Fruit fly (Drosophila melanogaster) whole organism, embryonic: Measurements from ENCODE around the gene tHMG1.

Experiments used
- C15 ChIP-seq: fragments of 200-800 bp; sonication (Bioruptor generic); IDR thresholded peaks from 3 replicates; pipeline ENCODE4 v1.3.6; 2022; ENCODE audit warnings: missing biosample characterization, missing genetic modification characterization
- CG10274 ChIP-seq: fragments of 200-800 bp; sonication (Bioruptor generic); optimal IDR thresholded peaks from 3 replicates; lab custom pipeline; 2017; ENCODE audit warnings: missing biosample characterization, mild to moderate bottlenecking, missing genetic modification characterization
- CG10462 ChIP-seq: fragments of 200-800 bp; sonication (Bioruptor generic); optimal IDR thresholded peaks from 2 replicates; lab custom pipeline; 2016; ENCODE audit warnings: missing biosample characterization, missing genetic modification characterization
- CG10979 ChIP-seq: fragments of 200-800 bp; sonication (Bioruptor generic); optimal IDR thresholded peaks from 2 replicates; lab custom pipeline; 2018; ENCODE audit warnings: missing biosample characterization, mild to moderate bottlenecking, missing genetic modification characterization, moderate library complexity
- CG11456 ChIP-seq: fragments of 200-800 bp; sonication (Bioruptor generic); IDR thresholded peaks from 3 replicates; pipeline ENCODE4 v1.3.6; 2022; ENCODE audit warnings: missing biosample characterization, missing genetic modification characterization
- CG11696 ChIP-seq: fragments of 200-800 bp; sonication (Bioruptor generic); IDR thresholded peaks from 2 replicates; pipeline ENCODE4 v1.3.6; 2022; ENCODE audit warnings: missing biosample characterization, missing genetic modification characterization
- CG11723 ChIP-seq: fragments of 200-800 bp; sonication (Bioruptor generic); optimal IDR thresholded peaks from 2 replicates; lab custom pipeline; 2017; ENCODE audit warnings: missing biosample characterization, mild to moderate bottlenecking, missing genetic modification characterization
- CG12659 ChIP-seq: fragments of 200-800 bp; sonication (Bioruptor generic); optimal IDR thresholded peaks from 3 replicates; lab custom pipeline; 2017; ENCODE audit warnings: mild to moderate bottlenecking, missing biosample characterization, missing genetic modification reagents, missing genetic modification characterization
- CG15514 ChIP-seq: fragments of 200-800 bp; sonication (Bioruptor generic); optimal IDR thresholded peaks from 3 replicates; lab custom pipeline; 2017; ENCODE audit warnings: missing biosample characterization, missing genetic modification characterization, mild to moderate bottlenecking, moderate library complexity, missing genetic modification reagents
- CG1647 ChIP-seq: fragments of 200-800 bp; sonication (Bioruptor generic); optimal IDR thresholded peaks from 3 replicates; lab custom pipeline; 2016; ENCODE audit warnings: missing biosample characterization, missing genetic modification characterization
- CG17328 ChIP-seq: fragments of 200-800 bp; sonication (Bioruptor generic); IDR thresholded peaks from 2 replicates; pipeline ENCODE4 v1.3.6; 2022; ENCODE audit warnings: missing biosample characterization, missing genetic modification characterization
- CG17612 ChIP-seq: fragments of 200-800 bp; sonication (Bioruptor generic); IDR thresholded peaks from 2 replicates; pipeline ENCODE4 v1.3.6; 2022; ENCODE audit warnings: missing biosample characterization, missing genetic modification characterization
- CG32772 ChIP-seq: fragments of 200-800 bp; sonication (Bioruptor generic); IDR thresholded peaks from 2 replicates; pipeline ENCODE4 v1.3.6; 2022; ENCODE audit warnings: missing biosample characterization, missing genetic modification characterization
- CG34376 ChIP-seq: fragments of 200-800 bp; sonication (Bioruptor generic); optimal IDR thresholded peaks from 2 replicates; lab custom pipeline; 2018; ENCODE audit warnings: missing biosample characterization, mild to moderate bottlenecking, missing genetic modification characterization
- CG3847 ChIP-seq: fragments of 200-800 bp; sonication (Bioruptor generic); IDR thresholded peaks from 2 replicates; pipeline ENCODE4 v1.3.6; 2022; ENCODE audit warnings: missing biosample characterization, missing genetic modification characterization
- CG42726 ChIP-seq: fragments of 200-800 bp; sonication (Bioruptor generic); IDR thresholded peaks from 2 replicates; pipeline ENCODE4 v1.3.6; 2022; ENCODE audit warnings: missing biosample characterization, missing genetic modification characterization; ENCODE audit not compliant: partially characterized antibody
- CG4360 ChIP-seq: fragments of 200-800 bp; sonication (Bioruptor generic); IDR thresholded peaks from 2 replicates; pipeline ENCODE4 v1.3.6; 2022; ENCODE audit warnings: missing biosample characterization, missing genetic modification characterization
- CG43689 ChIP-seq: fragments of 200-800 bp; sonication (Bioruptor generic); IDR thresholded peaks from 2 replicates; pipeline ENCODE4 v1.3.6; 2022; ENCODE audit warnings: missing biosample characterization, missing genetic modification characterization
- CG4820 ChIP-seq: fragments of 200-800 bp; sonication (Bioruptor generic); optimal IDR thresholded peaks from 3 replicates; lab custom pipeline; 2016; ENCODE audit warnings: missing biosample characterization, missing genetic modification characterization
- CG7839 ChIP-seq: fragments of 200-800 bp; sonication (Bioruptor generic); optimal IDR thresholded peaks from 3 replicates; lab custom pipeline; 2018; ENCODE audit warnings: missing biosample characterization, mild to moderate bottlenecking, missing genetic modification characterization, moderate library complexity
- CG9876 ChIP-seq: fragments of 200-800 bp; sonication (Bioruptor generic); optimal IDR thresholded peaks from 2 replicates; lab custom pipeline; 2016; ENCODE audit warnings: missing biosample characterization, missing genetic modification characterization
- CTCF ChIP-seq: fragments of 200-800 bp; sonication (Bioruptor generic); optimal IDR thresholded peaks from 2 replicates; lab custom pipeline; 2017; ENCODE audit warnings: missing biosample characterization, mild to moderate bottlenecking, missing genetic modification characterization, moderate library complexity
- Dip3 ChIP-seq: fragments of 200-800 bp; sonication (Bioruptor generic); optimal IDR thresholded peaks from 3 replicates; lab custom pipeline; 2016; ENCODE audit warnings: missing biosample characterization, missing genetic modification characterization
- Ets65A ChIP-seq: fragments of 200-800 bp; sonication (Bioruptor generic); peaks from one replicate; lab custom pipeline; 2016; ENCODE audit warnings: missing biosample characterization, missing genetic modification characterization
- HHEX ChIP-seq: fragments of 200-800 bp; sonication (Bioruptor generic); optimal IDR thresholded peaks from 3 replicates; lab custom pipeline; 2017; ENCODE audit warnings: missing biosample characterization, mild to moderate bottlenecking, missing genetic modification characterization, missing genetic modification reagents
- HmgD ChIP-seq: fragments of 200-800 bp; sonication (Bioruptor generic); optimal IDR thresholded peaks from 3 replicates; lab custom pipeline; 2016; ENCODE audit warnings: missing biosample characterization, missing genetic modification characterization
- Mad ChIP-seq: fragments of 200-800 bp; sonication (Bioruptor generic); optimal IDR thresholded peaks from 2 replicates; lab custom pipeline; 2016; ENCODE audit warnings: missing biosample characterization, missing genetic modification characterization
- Med ChIP-seq: fragments of 200-800 bp; sonication (Bioruptor generic); peaks from one replicate; lab custom pipeline; 2016; ENCODE audit warnings: missing biosample characterization, missing genetic modification characterization, mild to moderate bottlenecking, inconsistent platforms, moderate library complexity
- Myb ChIP-seq: fragments of 200-800 bp; sonication (Bioruptor generic); optimal IDR thresholded peaks from 2 replicates; lab custom pipeline; 2016; ENCODE audit warnings: missing biosample characterization, missing genetic modification characterization
- NC2α ChIP-seq: fragments of 200-800 bp; sonication (Bioruptor generic); optimal IDR thresholded peaks from 2 replicates; lab custom pipeline; 2016; ENCODE audit warnings: missing biosample characterization, missing genetic modification characterization
- Nf-YB ChIP-seq: fragments of 200-800 bp; sonication (Bioruptor generic); optimal IDR thresholded peaks from 3 replicates; lab custom pipeline; 2019; ENCODE audit warnings: missing biosample characterization, mild to moderate bottlenecking, missing genetic modification characterization, moderate library complexity
- Optix ChIP-seq: fragments of 200-800 bp; sonication (Bioruptor generic); IDR thresholded peaks from 3 replicates; pipeline ENCODE4 v1.3.6; 2022; ENCODE audit warnings: missing biosample characterization, missing genetic modification characterization
- Sox100B ChIP-seq: fragments of 200-800 bp; sonication (Bioruptor generic); optimal IDR thresholded peaks from 3 replicates; lab custom pipeline; 2018; ENCODE audit warnings: missing biosample characterization, mild to moderate bottlenecking, missing genetic modification characterization
- Ssrp ChIP-seq: fragments of 200-800 bp; sonication (Bioruptor generic); optimal IDR thresholded peaks from 2 replicates; lab custom pipeline; 2018; ENCODE audit warnings: missing biosample characterization, mild to moderate bottlenecking, missing genetic modification characterization, moderate library complexity
- bowl ChIP-seq: fragments of 200-800 bp; sonication (Bioruptor generic); IDR thresholded peaks from 2 replicates; pipeline ENCODE4 v1.3.6; 2022; ENCODE audit warnings: missing biosample characterization, missing genetic modification characterization
- cad ChIP-seq: fragments of >200 bp; optimal IDR thresholded peaks from 2 replicates; lab custom pipeline; 2017; ENCODE audit warnings: missing biosample characterization, missing genetic modification characterization
- cato ChIP-seq: fragments of 200-800 bp; sonication (Bioruptor generic); optimal IDR thresholded peaks from 2 replicates; lab custom pipeline; 2016; ENCODE audit warnings: missing biosample characterization, missing genetic modification characterization, borderline replicate concordance
- dmrt11E ChIP-seq: fragments of 200-800 bp; sonication (Bioruptor generic); optimal IDR thresholded peaks from 3 replicates; lab custom pipeline; 2018; ENCODE audit warnings: missing biosample characterization, mild to moderate bottlenecking, missing genetic modification characterization, moderate library complexity
- ems ChIP-seq: fragments of 200-800 bp; sonication (Bioruptor generic); optimal IDR thresholded peaks from 3 replicates; lab custom pipeline; 2016; ENCODE audit warnings: missing biosample characterization, missing genetic modification characterization
- eyg ChIP-seq: fragments of 200-800 bp; sonication (Bioruptor generic); optimal IDR thresholded peaks from 3 replicates; lab custom pipeline; 2016; ENCODE audit warnings: missing biosample characterization, missing genetic modification characterization
- fd64A ChIP-seq: fragments of 200-800 bp; sonication (Bioruptor generic); optimal IDR thresholded peaks from 3 replicates; lab custom pipeline; 2018; ENCODE audit warnings: missing biosample characterization, mild to moderate bottlenecking, missing genetic modification characterization
- fru ChIP-seq: fragments of >200 bp; optimal IDR thresholded peaks from 2 replicates; lab custom pipeline; 2017
- ftz-f1 ChIP-seq: fragments of 200-800 bp; sonication (Bioruptor generic); optimal IDR thresholded peaks from 2 replicates; lab custom pipeline; 2016; ENCODE audit warnings: missing biosample characterization, missing genetic modification characterization
- grau ChIP-seq: fragments of 200-800 bp; optimal IDR thresholded peaks from 3 replicates; lab custom pipeline; 2019; ENCODE audit warnings: missing biosample characterization, mild to moderate bottlenecking, missing genetic modification characterization, moderate library complexity
- inv ChIP-seq: fragments of 200-800 bp; sonication (Bioruptor generic); IDR thresholded peaks from 2 replicates; pipeline ENCODE4 v1.3.6; 2022; ENCODE audit warnings: missing biosample characterization, missing genetic modification characterization; ENCODE audit not compliant: partially characterized antibody
- mam ChIP-seq: fragments of 200-800 bp; sonication (Bioruptor generic); optimal IDR thresholded peaks from 3 replicates; lab custom pipeline; 2016; ENCODE audit warnings: missing biosample characterization, missing genetic modification characterization
- sna ChIP-seq: fragments of 200-800 bp; sonication (Bioruptor generic); IDR thresholded peaks from 2 replicates; pipeline ENCODE4 v1.3.6; 2022; ENCODE audit warnings: missing biosample characterization, missing genetic modification characterization; ENCODE audit not compliant: partially characterized antibody
- twi ChIP-seq: fragments of 200-800 bp; optimal IDR thresholded peaks from 2 replicates; lab custom pipeline; 2019; ENCODE audit warnings: missing biosample characterization, mild to moderate bottlenecking, missing genetic modification characterization, moderate library complexity
- z ChIP-seq: fragments of 200-800 bp; sonication (Bioruptor generic); IDR thresholded peaks from 3 replicates; pipeline ENCODE4 v1.3.6; 2022; ENCODE audit warnings: missing biosample characterization, missing genetic modification characterization
- zen2 ChIP-seq: fragments of 200-800 bp; sonication (Bioruptor generic); IDR thresholded peaks from 3 replicates; pipeline ENCODE4 v1.3.6; 2022; ENCODE audit warnings: missing biosample characterization, missing genetic modification characterization; ENCODE audit not compliant: partially characterized antibody

tHMG1 gene

DNA sequence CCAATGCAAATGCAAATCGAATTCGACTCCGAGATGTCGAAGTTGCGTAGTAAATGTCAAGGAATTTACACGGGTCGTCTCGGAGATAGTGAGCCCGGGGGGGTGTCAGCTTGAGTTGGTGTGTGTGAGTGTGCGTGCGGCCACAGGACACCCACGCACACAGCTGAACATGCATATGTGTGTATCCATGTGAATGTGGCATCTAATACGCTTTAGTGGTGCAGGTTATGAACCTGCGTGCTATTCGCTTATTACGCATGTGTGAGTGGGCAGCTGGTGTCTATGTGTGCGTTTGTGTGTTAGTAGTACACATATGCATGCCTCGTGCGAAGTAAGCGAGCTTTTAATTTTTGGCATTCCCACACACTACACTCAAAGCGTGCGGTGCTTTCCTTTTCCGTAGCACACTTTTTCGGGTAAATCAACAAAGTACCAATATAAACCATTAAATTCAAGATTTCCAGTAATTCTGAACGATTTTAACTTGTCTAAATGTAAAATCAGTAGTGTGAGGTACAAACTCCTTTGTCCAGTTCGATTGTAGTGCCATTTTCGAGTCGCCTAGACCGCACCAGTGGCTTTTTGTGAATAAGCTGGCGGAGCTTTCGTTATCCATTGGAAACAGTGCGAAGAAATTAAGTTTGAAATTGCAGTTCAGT is 22.7 kb upstream of the tHMG1 start (continued):
- TF ChIP-seq zen2 (GFP tag; lab: Robert Waterston, UW) (no peak), NC2α (GFP tag; lab: Kevin White, UChicago) (peak; percentile 23), CTCF (GFP tag; lab: Kevin White, UChicago) (no peak), fru (lab: Kevin White, UChicago) (no peak), CG10274 (peak; percentile 98), CG11696 (GFP tag; lab: Robert Waterston, UW) (0 out of 2 replicates have a peak, but pooled peaks have one; percentile 25), CG11456 (GFP tag; lab: Robert Waterston, UW) (peak; percentile 86), bowl (GFP tag; lab: Robert Waterston, UW) (peak; percentile 45; the same call in 1 of the 2 replicates), inv (GFP tag; lab: Robert Waterston, UW) (no peak), z (no peak), ftz-f1 (GFP tag; lab: Kevin White, UChicago) (peak; percentile 7), CG42726 (GFP tag; lab: Robert Waterston, UW) (no peak), mam (GFP tag; lab: Kevin White, UChicago) (peak; percentile 93), Mad (peak; percentile 61), grau (peak; percentile 88), sna (no peak), HHEX (GFP tag; lab: Kevin White, UChicago) (peak; percentile 90), CG9876 (GFP tag; lab: Kevin White, UChicago) (peak; percentile 80), cad (no peak), CG17328 (GFP tag; lab: Robert Waterston, UW) (peak; percentile 81), eyg (GFP tag; lab: Kevin White, UChicago) (peak; percentile 88), Ssrp (peak; percentile 69), Ets65A (GFP tag; lab: Kevin White, UChicago) (peak; percentile 97), CG4360 (GFP tag; lab: Robert Waterston, UW) (0 out of 2 replicates have a peak, but pooled peaks have one; percentile 24), ems (GFP tag; lab: Kevin White, UChicago) (peak; percentile 79), cato (GFP tag; lab: Kevin White, UChicago) (peak; percentile 59), twi (tag; lab: Kevin White, UChicago) (no peak), CG17612 (GFP tag; lab: Robert Waterston, UW) (peak; percentile 31; the same call in 1 of the 2 replicates), Optix (peak; percentile 81), HmgD (peak; percentile 42), CG4820 (GFP tag; lab: Kevin White, UChicago) (peak; percentile 78), C15 (GFP tag; lab: Robert Waterston, UW) (0 out of 3 replicates have a peak, but pooled peaks have one; percentile 29), CG3847 (peak; percentile 88), CG1647 (GFP tag; lab: Kevin White, UChicago) (peak; percentile 86), CG11723 (GFP tag; lab: Kevin White, UChicago) (peak; percentile 64), Dip3 (GFP tag; lab: Kevin White, UChicago) (peak; percentile 82), Med (GFP tag; lab: Kevin White, UChicago) (peak; percentile 98), dmrt11E (tag; lab: Kevin White, UChicago) (no peak), CG34376 (GFP tag; lab: Kevin White, UChicago) (peak; percentile 90), CG15514 (GFP tag; lab: Kevin White, UChicago) (peak; percentile 85), CG10462 (GFP tag; lab: Kevin White, UChicago) (peak; percentile 44), CG43689 (GFP tag; lab: Robert Waterston, UW) (peak; percentile 68), Myb (GFP tag; lab: Kevin White, UChicago) (peak; percentile 76), Nf-YB (peak; percentile 66), CG32772 (GFP tag; lab: Robert Waterston, UW) (peak; percentile 77), CG7839 (peak; percentile 92), fd64A (GFP tag; lab: Kevin White, UChicago) (peak; percentile 51), Sox100B (GFP tag; lab: Kevin White, UChicago) (peak; percentile 84), CG10979 (peak; percentile 70), CG12659 (GFP tag; lab: Kevin White, UChicago) (peak; percentile 87)
